Fruit fly (Drosophila melanogaster): Measurements from ENCODE around the gene alphaCOP.

The alphaCOP gene

DNA sequence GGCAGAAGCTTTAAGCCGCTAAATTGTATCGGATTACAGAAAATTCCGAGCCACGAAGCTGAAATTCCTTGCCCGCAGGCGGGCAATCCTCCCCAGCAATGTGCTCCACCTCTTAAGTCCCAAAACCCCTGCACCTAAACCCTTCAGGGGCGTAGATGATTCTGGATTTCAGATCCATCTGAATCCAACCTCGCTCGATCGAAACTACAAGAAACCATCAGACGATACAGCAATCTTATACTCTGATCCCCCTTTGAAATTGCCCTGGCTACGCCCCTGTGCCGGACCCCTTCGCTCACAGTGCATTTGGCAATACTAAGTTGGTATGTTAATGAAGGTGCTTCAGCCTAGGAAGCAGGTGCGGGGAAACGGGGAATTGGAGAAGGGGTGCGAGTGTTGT is 38.1 kb upstream of the alphaCOP start (continued):
- peak; percentile 53; the same call in 1 of the 3 replicates for TF ChIP-seq CG8119 (GFP tag; IDR thresholded peaks at IDR 0.05)
- TF ChIP-seq net (GFP tag; optimal IDR thresholded peaks at IDR 0.05) = peak; percentile 40
- peak; percentile 27 for TF ChIP-seq Sox15 (GFP tag; optimal IDR thresholded peaks at IDR 0.05)
- peak; percentile 59 for TF ChIP-seq CG1621 (tag; optimal IDR thresholded peaks at IDR 0.05)
- TF ChIP-seq CG15336 (GFP tag; IDR thresholded peaks at IDR 0.05) = no peak
- TF ChIP-seq CG6163 (GFP tag; IDR thresholded peaks at IDR 0.05) = peak; percentile 87
- peak; percentile 9 for TF ChIP-seq CG11762 (GFP tag; optimal IDR thresholded peaks at IDR 0.05; ENCODE audit: insufficient read depth)
- TF ChIP-seq CG6854 (GFP tag; optimal IDR thresholded peaks at IDR 0.05) = no peak

DNA sequence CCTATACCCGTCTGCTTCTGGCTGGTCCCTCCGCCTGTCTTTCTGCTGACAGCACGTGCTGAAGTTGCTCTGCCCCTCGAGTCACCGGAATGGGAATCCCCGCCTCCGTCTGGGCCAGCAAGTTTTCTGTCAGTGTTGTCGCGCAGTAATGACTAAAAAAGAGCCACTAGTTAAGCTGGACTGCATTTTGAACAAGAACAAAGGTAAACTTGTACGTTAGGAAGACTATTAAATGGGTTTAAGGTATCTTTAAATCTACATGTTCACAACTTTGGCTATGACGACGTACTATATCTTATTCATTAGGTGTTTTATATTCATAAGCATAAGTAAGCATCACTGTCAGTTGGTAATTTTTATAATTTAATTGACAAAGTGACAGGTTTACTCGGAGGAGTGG is 34.4 kb upstream of the alphaCOP start:
- no peak for TF ChIP-seq Hr38 (GFP tag; optimal IDR thresholded peaks at IDR 0.05)
- TF ChIP-seq CG1621 (tag; optimal IDR thresholded peaks at IDR 0.05) = peak; percentile 12
- TF ChIP-seq lz (GFP tag; optimal IDR thresholded peaks at IDR 0.05) = no peak
- TF ChIP-seq CG8319 (GFP tag; optimal IDR thresholded peaks at IDR 0.05) = no peak
- no peak for TF ChIP-seq CG31627 (GFP tag; optimal IDR thresholded peaks at IDR 0.05)
- 0 out of 3 replicates have a peak, but pooled peaks have one; percentile 43 for TF ChIP-seq CG6163 (GFP tag; IDR thresholded peaks at IDR 0.05)
- no peak for TF ChIP-seq fd85E (GFP tag; optimal IDR thresholded peaks at IDR 0.05)
- TF ChIP-seq topi (GFP tag; optimal IDR thresholded peaks at IDR 0.05) = no peak
- peak; percentile 62 for TF ChIP-seq svp (GFP tag)
- peak; percentile 8 for TF ChIP-seq Sox14 (GFP tag; optimal IDR thresholded peaks at IDR 0.05)
- TF ChIP-seq CG11294 (GFP tag; IDR thresholded peaks at IDR 0.05) = no peak
- TF ChIP-seq net (GFP tag; optimal IDR thresholded peaks at IDR 0.05) = no peak
- TF ChIP-seq CG16779 (tag; optimal IDR thresholded peaks at IDR 0.05) = no peak
- no peak for TF ChIP-seq CG7368 (GFP tag; optimal IDR thresholded peaks at IDR 0.05)
- TF ChIP-seq CG8632 (GFP tag; optimal IDR thresholded peaks at IDR 0.05) = no peak
- no peak for TF ChIP-seq eg (GFP tag; IDR thresholded peaks at IDR 0.05)
- TF ChIP-seq Smox (GFP tag; optimal IDR thresholded peaks at IDR 0.05) = no peak
- TF ChIP-seq vri (GFP tag; optimal IDR thresholded peaks at IDR 0.05) = no peak
- TF ChIP-seq CG11762 (GFP tag; optimal IDR thresholded peaks at IDR 0.05; ENCODE audit: insufficient read depth) = no peak
- TF ChIP-seq Ets21C (GFP tag; optimal IDR thresholded peaks at IDR 0.05) = no peak
- no peak for TF ChIP-seq Blimp-1 (GFP tag; optimal IDR thresholded peaks at IDR 0.05)
- no peak for TF ChIP-seq Eip75B (GFP tag; optimal IDR thresholded peaks at IDR 0.05)
- no peak for TF ChIP-seq esn (GFP tag; optimal IDR thresholded peaks at IDR 0.05)
- TF ChIP-seq CG15336 (GFP tag; IDR thresholded peaks at IDR 0.05) = no peak
- TF ChIP-seq CG32006 (GFP tag; optimal IDR thresholded peaks at IDR 0.05) = no peak
- TF ChIP-seq Hr39 (GFP tag; optimal IDR thresholded peaks at IDR 0.05) = no peak
- no peak for TF ChIP-seq OdsH (GFP tag; optimal IDR thresholded peaks at IDR 0.05)
- peak; percentile 15 for TF ChIP-seq spab (GFP tag; optimal IDR thresholded peaks at IDR 0.05)
- peak; percentile 38 for TF ChIP-seq CG3032 (tag; optimal IDR thresholded peaks at IDR 0.05)
- TF ChIP-seq dsx (GFP tag; optimal IDR thresholded peaks at IDR 0.05; ENCODE audit: poor library complexity, severe bottlenecking) = peak; percentile 44
- no peak for TF ChIP-seq cyc (GFP tag; optimal IDR thresholded peaks at IDR 0.05)
- TF ChIP-seq CG10669 (GFP tag; optimal IDR thresholded peaks at IDR 0.05) = peak; percentile 28
- peak; percentile 23 to 56 for TF ChIP-seq ss (GFP tag; optimal IDR thresholded peaks at IDR 0.05)
- no peak for TF ChIP-seq Sox102F (GFP tag; optimal IDR thresholded peaks at IDR 0.05)
- TF ChIP-seq CG6276 (GFP tag; optimal IDR thresholded peaks at IDR 0.05) = no peak
- peak; percentile 47 for TF ChIP-seq Ets96B (tag; optimal IDR thresholded peaks at IDR 0.05)
- TF ChIP-seq dac (GFP tag; optimal IDR thresholded peaks at IDR 0.05) = no peak
- peak; percentile 2 for TF ChIP-seq CG11902 (GFP tag; optimal IDR thresholded peaks at IDR 0.05)
- TF ChIP-seq CG9139 (GFP tag; optimal IDR thresholded peaks at IDR 0.05) = no peak
- TF ChIP-seq Sox15 (GFP tag; optimal IDR thresholded peaks at IDR 0.05) = no peak
- peak; percentile 3 for TF ChIP-seq acj6 (GFP tag; optimal IDR thresholded peaks at IDR 0.05)
- TF ChIP-seq salr (GFP tag; optimal IDR thresholded peaks at IDR 0.05) = no peak
- TF ChIP-seq CG6854 (GFP tag; optimal IDR thresholded peaks at IDR 0.05) = no peak
- TF ChIP-seq pdm3 (GFP tag; optimal IDR thresholded peaks at IDR 0.05) = peak; percentile 24
- TF ChIP-seq fd59A (GFP tag; optimal IDR thresholded peaks at IDR 0.05) = no peak
- TF ChIP-seq achi (GFP tag; optimal IDR thresholded peaks at IDR 0.05) = peak; percentile 17
- peak; percentile 6 for TF ChIP-seq CG10631 (GFP tag; optimal IDR thresholded peaks at IDR 0.05)
- peak; percentile 57 for TF ChIP-seq CG6808 (GFP tag; optimal IDR thresholded peaks at IDR 0.05)

Measured in whole organism, prepupa.